Worm (Caenorhabditis elegans): ENCODE data around the gene col-113.

- TF ChIP-seq fos-1 (tag; optimal IDR thresholded peaks at IDR 0.05), result no peak
- no peak for TF ChIP-seq ceh-82 (tag; optimal IDR thresholded peaks at IDR 0.05)
- no peak for TF ChIP-seq nhr-77 (tag; optimal IDR thresholded peaks at IDR 0.05)
- TF ChIP-seq snpc-4 (tag; optimal IDR thresholded peaks at IDR 0.05), result no peak
- no peak for TF ChIP-seq ztf-11 (tag; optimal IDR thresholded peaks at IDR 0.05)
- TF ChIP-seq aly-2 (tag; optimal IDR thresholded peaks at IDR 0.05), result no peak
- no peak for TF ChIP-seq unc-62 (GFP tag; optimal IDR thresholded peaks at IDR 0.05)
- no peak for TF ChIP-seq fkh-10 (GFP tag; optimal IDR thresholded peaks at IDR 0.05)
- no peak for TF ChIP-seq nhr-28 (tag; optimal IDR thresholded peaks at IDR 0.05)
Measured at ce11 chrIV:7173489-7173888, 21.2 kb upstream of the col-113 start, which contains the start of gene str-1.

All from whole organism, L1 larva.